Worm (Caenorhabditis elegans) whole organism, L2 larva: Measurements from ENCODE around the gene aat-4.

Experiments
- C34F6.9 ChIP-seq: fragments of 150-350 bp; optimal IDR thresholded peaks from 2 replicates; lab custom pipeline; 2014; ENCODE audit warnings: missing biosample characterization, missing genetic modification characterization
- Y55F3AM.14 ChIP-seq: fragments of 200-800 bp; sonication (Bioruptor generic); optimal IDR thresholded peaks from 2 replicates; lab custom pipeline; 2018; ENCODE audit warnings: mild to moderate bottlenecking, missing genetic modification characterization, missing compliant biosample characterization
- ZK546.5 ChIP-seq: sonication (generic microtip); optimal IDR thresholded peaks from 2 replicates; lab custom pipeline; 2017; ENCODE audit warnings: missing biosample characterization, missing genetic modification characterization
- ceh-16 ChIP-seq: fragments of 150-350 bp; optimal IDR thresholded peaks from 2 replicates; lab custom pipeline; 2014; ENCODE audit warnings: missing biosample characterization, missing genetic modification characterization
- crh-2 ChIP-seq: sonication (generic microtip); optimal IDR thresholded peaks from 2 replicates; lab custom pipeline; 2017; ENCODE audit warnings: missing biosample characterization, missing genetic modification characterization
- egl-27 ChIP-seq: sonication (generic microtip); optimal IDR thresholded peaks from 3 replicates; lab custom pipeline; 2017; ENCODE audit warnings: missing biosample characterization, missing genetic modification reagents, missing genetic modification characterization
- elt-1 ChIP-seq: fragments of 150-350 bp; optimal IDR thresholded peaks from 2 replicates; lab custom pipeline; 2014; ENCODE audit warnings: missing biosample characterization, missing genetic modification characterization
- elt-3 ChIP-seq: sonication (generic microtip); optimal IDR thresholded peaks from 2 replicates; lab custom pipeline; 2017; ENCODE audit warnings: missing biosample characterization, missing genetic modification characterization
- fos-1 ChIP-seq: fragments of 150-350 bp; optimal IDR thresholded peaks from 2 replicates; lab custom pipeline; 2014; ENCODE audit warnings: missing biosample characterization, missing genetic modification characterization
- lin-39 ChIP-seq: fragments of 150-350 bp; optimal IDR thresholded peaks from 2 replicates; lab custom pipeline; 2014; ENCODE audit warnings: missing biosample characterization, missing genetic modification reagents, missing genetic modification characterization
- mab-5 ChIP-seq: fragments of 150-350 bp; optimal IDR thresholded peaks from 2 replicates; lab custom pipeline; 2014; ENCODE audit warnings: missing biosample characterization, missing genetic modification characterization
- mbf-1 ChIP-seq: sonication (generic microtip); optimal IDR thresholded peaks from 2 replicates; lab custom pipeline; 2017; ENCODE audit warnings: missing biosample characterization, missing genetic modification characterization
- mdl-1 ChIP-seq, 2 experiments: fragments of 150-350 bp in 1 of 2; sonication (generic microtip) in 1 of 2; optimal IDR thresholded peaks; 2 replicates each; lab custom pipeline; 2017; ENCODE audit warnings: missing biosample characterization in 2 of 2, missing genetic modification characterization in 2 of 2
- nhr-11 ChIP-seq: fragments of 150-350 bp; optimal IDR thresholded peaks from 2 replicates; lab custom pipeline; 2014; ENCODE audit warnings: missing biosample characterization, missing genetic modification characterization
- nhr-129 ChIP-seq: fragments of 150-350 bp; optimal IDR thresholded peaks from 2 replicates; lab custom pipeline; 2014; ENCODE audit warnings: missing biosample characterization, missing genetic modification characterization
- nhr-23 ChIP-seq: fragments of 150-350 bp; optimal IDR thresholded peaks from 2 replicates; lab custom pipeline; 2014; ENCODE audit warnings: missing biosample characterization, missing genetic modification reagents, missing genetic modification characterization
- nhr-6 ChIP-seq: fragments of 150-350 bp; optimal IDR thresholded peaks from 2 replicates; lab custom pipeline; 2014; ENCODE audit warnings: missing biosample characterization, missing genetic modification characterization
- sem-4 ChIP-seq: fragments of 150-350 bp; optimal IDR thresholded peaks from 2 replicates; lab custom pipeline; 2014; ENCODE audit warnings: missing biosample characterization, missing genetic modification reagents, missing genetic modification characterization
- unc-39 ChIP-seq: fragments of 150-350 bp; optimal IDR thresholded peaks from 2 replicates; lab custom pipeline; 2014; ENCODE audit warnings: missing biosample characterization, missing genetic modification characterization
- zag-1 ChIP-seq: fragments of 150-350 bp; optimal IDR thresholded peaks from 2 replicates; lab custom pipeline; 2014; ENCODE audit warnings: missing biosample characterization, missing genetic modification characterization
- ztf-4 ChIP-seq: fragments of 150-350 bp; optimal IDR thresholded peaks from 2 replicates; lab custom pipeline; 2014; ENCODE audit warnings: missing biosample characterization, missing genetic modification characterization

The aat-4 gene

ce11 chrIV:6237508-6238227 is 37.9 kb downstream of the aat-4 start, which contains the start of the genes F58F9.6 and F58F9.8:
F58F9.6 (minus strand) TSS chrIV:6237608.
F58F9.8 (plus strand) TSS chrIV:6238177.
- no peak for TF ChIP-seq ceh-16 (tag; lab: Kevin White, UChicago)
- TF ChIP-seq ztf-4 = no peak
- TF ChIP-seq egl-27 = no peak
- no peak for TF ChIP-seq C34F6.9
- TF ChIP-seq ZK546.5 = no peak
- TF ChIP-seq nhr-6 (tag; lab: Kevin White, UChicago) = no peak
- TF ChIP-seq lin-39 (tag; lab: Kevin White, UChicago) = no peak
- TF ChIP-seq elt-3 (tag; lab: Kevin White, UChicago) = no peak
- TF ChIP-seq nhr-23 (tag; lab: Kevin White, UChicago) = no peak
- TF ChIP-seq mbf-1 (tag; lab: Kevin White, UChicago) = no peak
- no peak for TF ChIP-seq mab-5

- TF ChIP-seq crh-2 (tag; lab: Kevin White, UChicago) = peak; percentile 3
- TF ChIP-seq sem-4 (tag; lab: Kevin White, UChicago) = no peak
- TF ChIP-seq fos-1 (tag; lab: Kevin White, UChicago) = peak; percentile 89
- no peak for TF ChIP-seq mbf-1 (tag; lab: Kevin White, UChicago)
- TF ChIP-seq unc-39 (tag; lab: Kevin White, UChicago) = no peak
- no peak for TF ChIP-seq lin-39 (tag; lab: Kevin White, UChicago)
Observed at ce11 chrIV:6232769-6233290, 42.7 kb downstream of the aat-4 start, which contains the start of gene F58F9.3. F58F9.3 (plus strand) TSS chrIV:6233240.

- TF ChIP-seq nhr-11 (no peak), fos-1 (tag; lab: Kevin White, UChicago) (peak; percentile 93)
- TF ChIP-seq, all 48 proteins: peak for 1
Observed at ce11 chrIV:6230560-6231073, 44.9 kb downstream of the aat-4 start, which contains the start of gene F58F9.4. F58F9.4 (plus strand) TSS chrIV:6231023.

- no peak for TF ChIP-seq Y55F3AM.14
- TF ChIP-seq fos-1 (tag; lab: Kevin White, UChicago) = peak; percentile 72
- TF ChIP-seq elt-1 (tag; lab: Kevin White, UChicago) = no peak
- no peak for TF ChIP-seq zag-1
- no peak for TF ChIP-seq mdl-1 (tag; optimal IDR thresholded peaks at IDR 0.05; lab: Kevin White, UChicago)
- TF ChIP-seq nhr-129 = no peak
Observed at ce11 chrIV:6227974-6228373, 47.5 kb downstream of the aat-4 start, which contains the start of gene C49A9.1. C49A9.1 (plus strand) TSS chrIV:6228190.

ce11 chrIV:6225143-6225542 is 50.4 kb downstream of the aat-4 start, which contains the start of gene C49A9.2:
C49A9.2 (plus strand) TSS chrIV:6225443.
- TF ChIP-seq nhr-6 (tag; lab: Kevin White, UChicago) (no peak), mab-5 (no peak)
